Worm (Caenorhabditis elegans) whole organism, early embryonic: ENCODE measurements around the gene rpc-1.

Experiments used
- B0310.2 ChIP-seq: sonication (generic microtip); optimal IDR thresholded peaks from 2 replicates; lab custom pipeline; 2016; ENCODE audit warnings: mild to moderate bottlenecking, missing genetic modification characterization, missing compliant biosample characterization
- F13C5.2 ChIP-seq: sonication (generic microtip); optimal IDR thresholded peaks from 2 replicates; lab custom pipeline; 2017; ENCODE audit warnings: mild to moderate bottlenecking, missing genetic modification characterization, inconsistent platforms, missing compliant biosample characterization
- ama-1 ChIP-seq: fragments of 150-350 bp; optimal IDR thresholded peaks from 2 replicates; lab custom pipeline; 2014
- ceh-36 ChIP-seq: sonication (generic microtip); optimal IDR thresholded peaks from 2 replicates; lab custom pipeline; 2016; ENCODE audit warnings: missing genetic modification characterization, inconsistent platforms, missing compliant biosample characterization
- ets-7 ChIP-seq: sonication (generic microtip); optimal IDR thresholded peaks from 2 replicates; lab custom pipeline; 2016; ENCODE audit warnings: missing genotype, missing genetic modification characterization, missing compliant biosample characterization
- flt-1 ChIP-seq: fragments of 200-800 bp; sonication (Bioruptor generic); IDR thresholded peaks from 2 replicates; pipeline ENCODE4 v1.3.6; 2022; ENCODE audit warnings: missing genetic modification characterization, missing compliant biosample characterization
- hmg-4 ChIP-seq: fragments of 200-800 bp; sonication (Bioruptor generic); optimal IDR thresholded peaks from 2 replicates; lab custom pipeline; 2018; ENCODE audit warnings: mild to moderate bottlenecking, missing genetic modification characterization, missing compliant biosample characterization
- pes-1 ChIP-seq: fragments of 200-800 bp; sonication (Bioruptor generic); IDR thresholded peaks from 2 replicates; pipeline ENCODE4 v1.3.6; 2022; ENCODE audit warnings: missing genetic modification reagents, missing genetic modification characterization, missing compliant biosample characterization
- scrt-1 ChIP-seq: fragments of 200-800 bp; sonication (Bioruptor generic); IDR thresholded peaks from 2 replicates; pipeline ENCODE4 v1.3.6; 2022; ENCODE audit warnings: missing genetic modification characterization, missing compliant biosample characterization
- tbx-11 ChIP-seq: fragments of 200-800 bp; sonication (Bioruptor generic); IDR thresholded peaks from 2 replicates; pipeline ENCODE4 v1.3.6; 2022; ENCODE audit warnings: missing genetic modification characterization, missing compliant biosample characterization
- tbx-37 ChIP-seq: fragments of 200-800 bp; sonication (Bioruptor generic); conservative IDR thresholded peaks from 2 replicates; pipeline ENCODE4 v1.3.6; 2022; ENCODE audit warnings: missing genetic modification reagents, missing genetic modification characterization, missing compliant biosample characterization
- tra-4 ChIP-seq: sonication (generic microtip); optimal IDR thresholded peaks from 2 replicates; lab custom pipeline; 2017; ENCODE audit warnings: missing genetic modification characterization, missing compliant biosample characterization

ce11 chrIV:7156356-7156755 is 9.2 kb downstream of the rpc-1 start, which contains the start of gene maph-9:
- TF ChIP-seq hmg-4 (GFP tag; lab: Kevin White, UChicago) (no peak), tra-4 (no peak), B0310.2 (tag; lab: Kevin White, UChicago) (no peak), tbx-11 (no peak), pes-1 (no peak), scrt-1 (GFP tag; lab: Robert Waterston, UW) (no peak), flt-1 (GFP tag; lab: Robert Waterston, UW) (no peak), ama-1 (lab: Kevin White, UChicago) (no peak), ets-7 (tag; lab: Kevin White, UChicago) (no peak), ceh-36 (tag; lab: Kevin White, UChicago) (no peak), tbx-37 (GFP tag; lab: Robert Waterston, UW) (no peak), F13C5.2 (no peak)
